Worm (Caenorhabditis elegans): Measurements from ENCODE around the gene rps-29.

Gene rps-29

DNA sequence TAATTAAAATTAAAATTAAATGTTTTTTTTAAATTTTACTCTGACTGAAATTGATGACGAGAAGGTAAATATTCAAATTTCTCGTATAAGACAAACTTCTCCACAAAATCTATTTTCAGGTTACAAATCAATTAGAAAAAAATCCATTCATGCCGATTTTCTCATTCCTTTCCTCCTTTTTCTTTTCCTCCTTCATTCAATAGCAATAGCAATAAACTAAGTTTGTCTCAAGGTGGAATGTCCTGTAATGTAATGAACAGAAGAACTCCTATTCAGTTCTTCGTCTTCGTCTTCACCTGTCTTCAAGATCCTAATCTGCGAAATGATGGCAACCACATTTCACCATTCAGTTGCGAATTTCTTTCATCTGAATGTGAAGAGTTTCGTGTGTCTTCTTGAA is 21.7 kb downstream of the rps-29 start, which contains the start of gene dac-1:
Gene dac-1, plus strand, starts transcription at position 301 of the 400 bp plus-strand sequence.
- no peak for TF ChIP-seq dpff-1 (tag; optimal IDR thresholded peaks at IDR 0.05)
- TF ChIP-seq fkh-3 (tag; optimal IDR thresholded peaks at IDR 0.05) = no peak
- TF ChIP-seq K12H6.12 (tag; optimal IDR thresholded peaks at IDR 0.05) = no peak
- no peak for TF ChIP-seq snpc-3.4 (tag; optimal IDR thresholded peaks at IDR 0.05)
- no peak for TF ChIP-seq nhr-90 (tag; optimal IDR thresholded peaks at IDR 0.05)

- TF ChIP-seq zim-3 (tag; optimal IDR thresholded peaks at IDR 0.05) = no peak
- peak; percentile 44 for TF ChIP-seq snpc-4 (GFP tag; optimal IDR thresholded peaks at IDR 0.05)
- TF ChIP-seq snpc-4 (tag; optimal IDR thresholded peaks at IDR 0.05) = peak in 2 of 4 experiments; percentile 81 to 88
- peak; percentile 83 for TF ChIP-seq snpc-1.1 (tag; optimal IDR thresholded peaks at IDR 0.05; ENCODE audit: insufficient read depth)
- TF ChIP-seq repo-1 (tag; optimal IDR thresholded peaks at IDR 0.05) = no peak
- TF ChIP-seq zfh-2 (GFP tag; conservative IDR thresholded peaks at IDR 0.05) = 0 out of 2 replicates have a peak, but pooled peaks have one; percentile 21
These were observed 25.2 kb downstream of the rps-29 start for ce11 chrIII:819313-819712.

DNA sequence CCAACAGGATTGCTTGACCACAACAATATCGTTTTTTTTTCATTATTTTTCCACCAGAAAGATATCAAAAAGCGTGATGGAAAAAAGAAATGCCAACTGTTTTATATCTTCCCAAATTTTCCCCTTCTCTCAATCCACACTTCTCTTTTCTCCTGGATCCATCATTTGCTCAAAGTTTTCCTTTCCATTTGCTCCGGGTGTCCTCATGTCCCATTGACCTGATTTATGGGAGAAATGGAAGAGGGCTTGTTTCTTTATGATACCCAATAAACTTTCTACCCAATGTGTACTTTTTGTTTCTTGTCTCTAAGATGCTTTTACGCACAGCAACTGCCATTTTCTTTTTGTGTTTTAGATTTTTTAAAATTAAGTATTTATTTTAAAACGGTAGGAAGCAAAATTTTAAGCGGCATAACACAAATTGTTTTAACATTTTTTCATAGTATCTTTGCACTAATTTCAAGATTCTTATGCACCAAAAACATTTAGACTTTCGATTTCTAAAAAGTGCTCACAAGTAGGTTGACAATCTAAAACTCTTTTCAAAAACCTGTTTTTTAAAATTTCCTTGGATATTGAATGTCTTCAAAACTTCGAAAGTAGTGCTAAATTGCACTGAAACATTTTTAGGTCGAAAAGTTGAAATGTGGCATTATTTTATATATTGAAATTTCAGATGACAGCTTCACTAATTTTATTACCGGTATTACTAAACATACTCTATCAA is 28.6 kb downstream of the rps-29 start, which contains the start of gene clec-149:
Gene clec-149, plus strand, starts transcription at position 677 of the 727 bp plus-strand sequence.
- no peak for TF ChIP-seq nhr-27 (tag; optimal IDR thresholded peaks at IDR 0.05)

- TF ChIP-seq fkh-3 (tag; optimal IDR thresholded peaks at IDR 0.05) (no peak), die-1 (tag; optimal IDR thresholded peaks at IDR 0.05) (no peak), hrde-1 (tag; optimal IDR thresholded peaks at IDR 0.05; ENCODE audit: borderline replicate concordance) (no peak), madf-3 (GFP tag; IDR thresholded peaks at IDR 0.05) (no peak), xnd-1 (tag; optimal IDR thresholded peaks at IDR 0.05) (no peak), hlh-12 (tag; optimal IDR thresholded peaks at IDR 0.05) (no peak), unc-62 (GFP tag; optimal IDR thresholded peaks at IDR 0.05) (no peak), nhr-80 (tag; optimal IDR thresholded peaks at IDR 0.05) (no peak), ets-4 (GFP tag; optimal IDR thresholded peaks at IDR 0.05) (no peak), somi-1 (GFP tag; optimal IDR thresholded peaks at IDR 0.05) (no peak)
These were observed 31.2 kb downstream of the rps-29 start for ce11 chrIII:825256-825655.

DNA sequence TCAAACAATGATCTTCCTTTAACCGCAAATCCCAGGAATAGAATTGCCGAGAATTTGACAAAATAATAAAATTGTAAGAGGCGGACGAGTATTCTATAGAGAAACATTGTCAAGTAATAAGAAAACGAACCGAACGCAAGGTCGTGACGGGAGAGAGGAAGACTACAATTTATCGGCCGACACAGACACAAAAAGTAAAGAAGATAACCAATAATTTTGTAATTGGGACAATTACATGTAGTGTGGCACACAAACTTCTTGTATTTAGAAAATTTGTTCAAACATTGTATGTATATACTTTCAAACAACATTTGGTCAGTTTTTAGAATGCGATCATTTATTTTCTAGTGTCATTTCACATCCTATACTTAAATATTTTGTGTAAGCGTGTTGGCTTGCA is 37.9 kb downstream of the rps-29 start, which contains the start of gene ceeh-1:
Gene ceeh-1, minus strand, starts transcription at position 317 of the 400 bp plus-strand sequence.
- no peak for TF ChIP-seq sdz-38 (tag; optimal IDR thresholded peaks at IDR 0.05)
- TF ChIP-seq F22D6.2 (tag; optimal IDR thresholded peaks at IDR 0.05) = no peak
- TF ChIP-seq B0336.3 (GFP tag; IDR thresholded peaks at IDR 0.05) = 0 out of 2 replicates have a peak, but pooled peaks have one; percentile 13
- no peak for TF ChIP-seq let-526 (GFP tag; IDR thresholded peaks at IDR 0.05)
- peak; percentile 20 for TF ChIP-seq nhr-80 (tag; optimal IDR thresholded peaks at IDR 0.05)
- TF ChIP-seq cebp-1 (GFP tag; IDR thresholded peaks at IDR 0.05) = no peak
- TF ChIP-seq cebp-1 (tag; optimal IDR thresholded peaks at IDR 0.05) = peak; percentile 7
- TF ChIP-seq pbrm-1 (GFP tag; IDR thresholded peaks at IDR 0.05) = no peak
- TF ChIP-seq F39B2.1 (GFP tag; IDR thresholded peaks at IDR 0.05) = no peak
- no peak for TF ChIP-seq T26A5.8 (tag; optimal IDR thresholded peaks at IDR 0.05)

Measured in whole organism, young adult.